Worm (Caenorhabditis elegans) whole organism, midembryonic: ENCODE data around the gene fbxa-184.
"Not testable (repeated sequence)": the region's sequence is repeated elsewhere in the genome, so short reads cannot be mapped to it uniquely, and the experiment has no call there.

Source experiments
- T22C8.4 ChIP-seq: fragments of 200-800 bp; sonication (Bioruptor generic); IDR thresholded peaks from 2 replicates; pipeline ENCODE4 v1.3.6; 2022; ENCODE audit warnings: missing genetic modification characterization, missing compliant biosample characterization
- cog-1 ChIP-seq: sonication (generic microtip); optimal IDR thresholded peaks from 2 replicates; lab custom pipeline; 2016; ENCODE audit warnings: missing genetic modification characterization, missing compliant biosample characterization
- flt-1 ChIP-seq: fragments of 200-800 bp; sonication (Bioruptor generic); IDR thresholded peaks from 2 replicates; pipeline ENCODE4 v1.3.6; 2022; ENCODE audit warnings: missing genetic modification characterization, missing compliant biosample characterization
- klf-2 ChIP-seq: fragments of 200-800 bp; sonication (Bioruptor generic); conservative IDR thresholded peaks from 2 replicates; pipeline ENCODE4 v1.3.6; 2022; ENCODE audit warnings: missing genetic modification reagents, missing genetic modification characterization, missing compliant biosample characterization
- med-1 ChIP-seq: sonication (generic microtip); optimal IDR thresholded peaks from 2 replicates; lab custom pipeline; 2017; ENCODE audit warnings: missing genetic modification characterization, mild to moderate bottlenecking, missing compliant biosample characterization, antibody characterized with exemption, missing genetic modification reagents; ENCODE audit not compliant: insufficient read depth
- ref-1 ChIP-seq: fragments of 200-800 bp; sonication (Bioruptor generic); conservative IDR thresholded peaks from 2 replicates; pipeline ENCODE4 v1.3.6; 2022; ENCODE audit warnings: missing genetic modification reagents, missing genetic modification characterization, missing compliant biosample characterization
- tab-1 ChIP-seq: fragments of 200-800 bp; sonication (Bioruptor generic); IDR thresholded peaks from 2 replicates; pipeline ENCODE4 v1.3.6; 2022; ENCODE audit warnings: missing genetic modification characterization, missing compliant biosample characterization
- ztf-23 ChIP-seq: fragments of 200-800 bp; sonication (Bioruptor generic); IDR thresholded peaks from 2 replicates; pipeline ENCODE4 v1.3.6; 2022; ENCODE audit warnings: missing genetic modification reagents, missing genetic modification characterization, missing compliant biosample characterization
- ztf-29 ChIP-seq: fragments of 200-800 bp; sonication (Bioruptor generic); IDR thresholded peaks from 2 replicates; pipeline ENCODE4 v1.3.6; 2022; ENCODE audit warnings: missing genetic modification reagents, missing genetic modification characterization, missing compliant biosample characterization

fbxa-184 gene

ce11 chrII:1709959-1710358, at the start of gene fbxa-184:
fbxa-184 (plus strand) TSS chrII:1710259.
- TF ChIP-seq cog-1 = no peak
- TF ChIP-seq T22C8.4 (GFP tag; lab: Robert Waterston, UW) = no peak
- TF ChIP-seq med-1 = no peak
- TF ChIP-seq ztf-29 (GFP tag; lab: Robert Waterston, UW) = no peak
- TF ChIP-seq tab-1 (GFP tag; lab: Robert Waterston, UW) = no peak
- TF ChIP-seq flt-1 (GFP tag; lab: Robert Waterston, UW) = no peak
- TF ChIP-seq ztf-23 (GFP tag; lab: Robert Waterston, UW) = no peak
- no peak for TF ChIP-seq ref-1 (GFP tag; lab: Robert Waterston, UW)
- TF ChIP-seq klf-2 (GFP tag; lab: Robert Waterston, UW) = no peak

ce11 chrII:1660888-1661287, 49.2 kb upstream of the fbxa-184 start, which contains the start of gene ZC204.13:
ZC204.13 (minus strand) TSS chrII:1660988.
- not testable (repeated sequence) for TF ChIP-seq cog-1; ztf-23 (GFP tag; lab: Robert Waterston, UW); ref-1 (GFP tag; lab: Robert Waterston, UW)

ce11 chrII:1662881-1663280, 47.2 kb upstream of the fbxa-184 start, which contains the start of gene ZC204.14:
ZC204.14 (minus strand) TSS chrII:1662949.
- TF ChIP-seq T22C8.4 (GFP tag; lab: Robert Waterston, UW) = no peak
- no peak for TF ChIP-seq klf-2 (GFP tag; lab: Robert Waterston, UW)
- TF ChIP-seq ztf-23 (GFP tag; lab: Robert Waterston, UW) = no peak
- no peak for TF ChIP-seq ref-1 (GFP tag; lab: Robert Waterston, UW)
- no peak for TF ChIP-seq flt-1 (GFP tag; lab: Robert Waterston, UW)
- no peak for TF ChIP-seq ztf-29 (GFP tag; lab: Robert Waterston, UW)
- TF ChIP-seq cog-1 = no peak
- TF ChIP-seq tab-1 (GFP tag; lab: Robert Waterston, UW) = no peak
- TF ChIP-seq med-1 = no peak

- TF ChIP-seq tab-1 (GFP tag; lab: Robert Waterston, UW) (no peak), ref-1 (GFP tag; lab: Robert Waterston, UW) (0 out of 2 replicates have a peak, but pooled peaks have one; percentile 17)
Observed at ce11 chrII:1663516-1663915, 46.5 kb upstream of the fbxa-184 start, which contains the start of gene duxl-1. duxl-1 (plus strand) TSS chrII:1663699.

- TF ChIP-seq ztf-29 (GFP tag; lab: Robert Waterston, UW) (no peak), klf-2 (GFP tag; lab: Robert Waterston, UW) (no peak), flt-1 (GFP tag; lab: Robert Waterston, UW) (no peak), ztf-23 (GFP tag; lab: Robert Waterston, UW) (no peak), med-1 (no peak), ref-1 (GFP tag; lab: Robert Waterston, UW) (no peak), tab-1 (GFP tag; lab: Robert Waterston, UW) (no peak), cog-1 (no peak), T22C8.4 (GFP tag; lab: Robert Waterston, UW) (no peak)
Observed at ce11 chrII:1666025-1666424, 44.0 kb upstream of the fbxa-184 start, which contains the start of gene srlf-29. srlf-29 (plus strand) TSS chrII:1666325.

- TF ChIP-seq T22C8.4 (GFP tag; lab: Robert Waterston, UW) (no peak), cog-1 (no peak), ztf-29 (GFP tag; lab: Robert Waterston, UW) (no peak), tab-1 (GFP tag; lab: Robert Waterston, UW) (no peak), klf-2 (GFP tag; lab: Robert Waterston, UW) (no peak), med-1 (no peak), ref-1 (GFP tag; lab: Robert Waterston, UW) (no peak), ztf-23 (GFP tag; lab: Robert Waterston, UW) (no peak), flt-1 (GFP tag; lab: Robert Waterston, UW) (no peak)
Observed at ce11 chrII:1668913-1669312, 41.1 kb upstream of the fbxa-184 start, which contains the start of gene srw-97. srw-97 (minus strand) TSS chrII:1669013.

ce11 chrII:1670260-1670879, 39.7 kb upstream of the fbxa-184 start, which contains the start of gene nhx-6:
nhx-6 (plus strand) TSS chrII:1670829.
- TF ChIP-seq klf-2 (GFP tag; lab: Robert Waterston, UW) (no peak), ztf-29 (GFP tag; lab: Robert Waterston, UW) (no peak), ref-1 (GFP tag; lab: Robert Waterston, UW) (no peak), ztf-23 (GFP tag; lab: Robert Waterston, UW) (no peak), tab-1 (GFP tag; lab: Robert Waterston, UW) (no peak), T22C8.4 (GFP tag; lab: Robert Waterston, UW) (no peak), cog-1 (no peak), flt-1 (GFP tag; lab: Robert Waterston, UW) (no peak), med-1 (no peak)

- TF ChIP-seq med-1 (no peak), ztf-23 (GFP tag; lab: Robert Waterston, UW) (no peak), ref-1 (GFP tag; lab: Robert Waterston, UW) (no peak), T22C8.4 (GFP tag; lab: Robert Waterston, UW) (no peak), ztf-29 (GFP tag; lab: Robert Waterston, UW) (no peak), klf-2 (GFP tag; lab: Robert Waterston, UW) (no peak), tab-1 (GFP tag; lab: Robert Waterston, UW) (no peak), cog-1 (no peak), flt-1 (GFP tag; lab: Robert Waterston, UW) (no peak)
Observed at ce11 chrII:1670985-1671384, 39.1 kb upstream of the fbxa-184 start.

ce11 chrII:1672673-1673072, 37.4 kb upstream of the fbxa-184 start:
- TF ChIP-seq cog-1 (no peak), ref-1 (GFP tag; lab: Robert Waterston, UW) (no peak), klf-2 (GFP tag; lab: Robert Waterston, UW) (no peak), med-1 (no peak), tab-1 (GFP tag; lab: Robert Waterston, UW) (no peak), ztf-23 (GFP tag; lab: Robert Waterston, UW) (no peak), ztf-29 (GFP tag; lab: Robert Waterston, UW) (no peak), T22C8.4 (GFP tag; lab: Robert Waterston, UW) (no peak), flt-1 (GFP tag; lab: Robert Waterston, UW) (no peak)
